Fruit fly (Drosophila melanogaster) whole organism, embryonic: ENCODE data around the gene dbe.

Experiments used
- Atf3 ChIP-seq: fragments of 200-800 bp; sonication (Bioruptor generic); optimal IDR thresholded peaks from 3 replicates; lab custom pipeline; 2016; ENCODE audit warnings: missing biosample characterization, missing genetic modification characterization
- B-H1 ChIP-seq: fragments of 200-800 bp; sonication (Bioruptor generic); IDR thresholded peaks from 3 replicates; pipeline ENCODE4 v1.3.6; 2022; ENCODE audit warnings: missing biosample characterization, missing genetic modification characterization
- CG10267 ChIP-seq: fragments of 200-800 bp; sonication (Bioruptor generic); optimal IDR thresholded peaks from 2 replicates; lab custom pipeline; 2018; ENCODE audit warnings: missing biosample characterization, mild to moderate bottlenecking, missing genetic modification characterization, moderate library complexity
- CG10321 ChIP-seq: fragments of 200-800 bp; sonication (Bioruptor generic); IDR thresholded peaks from 2 replicates; pipeline ENCODE4 v1.3.6; 2022; ENCODE audit warnings: missing biosample characterization, missing genetic modification characterization
- CG10959 ChIP-seq: fragments of 200-800 bp; sonication (Bioruptor generic); IDR thresholded peaks from 2 replicates; pipeline ENCODE4 v1.3.6; 2022; ENCODE audit warnings: missing biosample characterization, missing genetic modification characterization
- CG11504 ChIP-seq: fragments of 200-800 bp; sonication (Bioruptor generic); optimal IDR thresholded peaks from 3 replicates; lab custom pipeline; 2019; ENCODE audit warnings: missing biosample characterization, mild to moderate bottlenecking, missing genetic modification characterization, moderate library complexity
- CG12391 ChIP-seq: fragments of 200-800 bp; sonication (Bioruptor generic); optimal IDR thresholded peaks from 3 replicates; lab custom pipeline; 2018; ENCODE audit warnings: missing biosample characterization, mild to moderate bottlenecking, missing genetic modification characterization, moderate library complexity
- CG13424 ChIP-seq: fragments of 200-800 bp; sonication (Bioruptor generic); optimal IDR thresholded peaks from 2 replicates; lab custom pipeline; 2019; ENCODE audit warnings: missing biosample characterization, mild to moderate bottlenecking, missing genetic modification characterization, moderate library complexity
- CG13624 ChIP-seq: fragments of 200-800 bp; sonication (Bioruptor generic); optimal IDR thresholded peaks from 2 replicates; lab custom pipeline; 2016; ENCODE audit warnings: missing biosample characterization, missing genetic modification characterization
- CG14050 ChIP-seq: fragments of 200-800 bp; sonication (Bioruptor generic); IDR thresholded peaks from 3 replicates; pipeline ENCODE4 v1.3.6; 2022; ENCODE audit warnings: missing biosample characterization, missing genetic modification characterization
- CG14860 ChIP-seq: fragments of 200-800 bp; sonication (Bioruptor generic); IDR thresholded peaks from 3 replicates; pipeline ENCODE4 v1.3.6; 2022; ENCODE audit warnings: missing biosample characterization, missing genetic modification characterization; ENCODE audit not compliant: partially characterized antibody
- CG15073 ChIP-seq: fragments of 200-800 bp; sonication (Bioruptor generic); optimal IDR thresholded peaks from 2 replicates; lab custom pipeline; 2016; ENCODE audit warnings: missing biosample characterization, missing genetic modification characterization
- CG1529 ChIP-seq: fragments of 200-800 bp; sonication (Bioruptor generic); optimal IDR thresholded peaks from 3 replicates; lab custom pipeline; 2018; ENCODE audit warnings: missing biosample characterization, missing genetic modification characterization
- CG16815 ChIP-seq: fragments of 200-800 bp; sonication (Bioruptor generic); optimal IDR thresholded peaks from 3 replicates; lab custom pipeline; 2017; ENCODE audit warnings: missing biosample characterization, mild to moderate bottlenecking, missing genetic modification characterization
- CG17186 ChIP-seq: fragments of 200-800 bp; sonication (Bioruptor generic); optimal IDR thresholded peaks from 3 replicates; lab custom pipeline; 2017; ENCODE audit warnings: missing biosample characterization, missing genetic modification reagents, missing genetic modification characterization
- CG1832 ChIP-seq: fragments of 200-800 bp; sonication (Bioruptor generic); optimal IDR thresholded peaks from 2 replicates; lab custom pipeline; 2017; ENCODE audit warnings: missing biosample characterization, mild to moderate bottlenecking, missing genetic modification characterization, inconsistent platforms
- CG3065 ChIP-seq: fragments of 200-800 bp; sonication (Bioruptor generic); optimal IDR thresholded peaks from 2 replicates; lab custom pipeline; 2016; ENCODE audit warnings: missing biosample characterization, missing genetic modification characterization
- CG33557 ChIP-seq: fragments of 200-800 bp; sonication (Bioruptor generic); optimal IDR thresholded peaks from 2 replicates; lab custom pipeline; 2019; ENCODE audit warnings: missing biosample characterization, mild to moderate bottlenecking, missing genetic modification characterization, moderate library complexity
- CG34224 ChIP-seq: fragments of 200-800 bp; sonication (Bioruptor generic); IDR thresholded peaks from 3 replicates; pipeline ENCODE4 v1.3.6; 2022; ENCODE audit warnings: missing biosample characterization, missing genetic modification characterization; ENCODE audit not compliant: partially characterized antibody
- CG6689 ChIP-seq: fragments of 200-800 bp; sonication (Bioruptor generic); IDR thresholded peaks from 2 replicates; pipeline ENCODE4 v1.3.6; 2022; ENCODE audit warnings: missing biosample characterization, missing genetic modification characterization
- CG7839 ChIP-seq: fragments of 200-800 bp; sonication (Bioruptor generic); optimal IDR thresholded peaks from 3 replicates; lab custom pipeline; 2018; ENCODE audit warnings: missing biosample characterization, mild to moderate bottlenecking, missing genetic modification characterization, moderate library complexity
- CG9609 ChIP-seq: fragments of 200-800 bp; sonication (Bioruptor generic); optimal IDR thresholded peaks from 3 replicates; lab custom pipeline; 2016; ENCODE audit warnings: missing biosample characterization, missing genetic modification characterization
- CG9727 ChIP-seq: fragments of 200-800 bp; sonication (Bioruptor generic); optimal IDR thresholded peaks from 3 replicates; lab custom pipeline; 2017; ENCODE audit warnings: missing biosample characterization, mild to moderate bottlenecking, missing genetic modification characterization
- D19A ChIP-seq: fragments of 200-800 bp; optimal IDR thresholded peaks from 3 replicates; lab custom pipeline; 2019; ENCODE audit warnings: missing biosample characterization, mild to moderate bottlenecking, missing genetic modification characterization, moderate library complexity
- Dfd ChIP-seq, 2 experiments: fragments of >200 bp; optimal IDR thresholded peaks; 2 replicates each; lab custom pipeline; 2017; ENCODE audit warnings: missing biosample characterization in 2 of 2, missing genetic modification characterization in 2 of 2
- Dip2 ChIP-seq: fragments of 200-800 bp; sonication (Bioruptor generic); IDR thresholded peaks from 2 replicates; pipeline ENCODE4 v1.3.6; 2022; ENCODE audit warnings: missing biosample characterization, missing genetic modification characterization
- HLH4C ChIP-seq: fragments of 200-800 bp; sonication (Bioruptor generic); IDR thresholded peaks from 3 replicates; pipeline ENCODE4 v1.3.6; 2022; ENCODE audit warnings: missing biosample characterization, missing genetic modification characterization; ENCODE audit not compliant: partially characterized antibody
- Jarid2 ChIP-seq: fragments of 200-800 bp; sonication (Bioruptor generic); optimal IDR thresholded peaks from 3 replicates; lab custom pipeline; 2017; ENCODE audit warnings: mild to moderate bottlenecking, missing biosample characterization, missing genetic modification reagents, missing genetic modification characterization
- Lim3 ChIP-seq: fragments of 200-800 bp; sonication (Bioruptor generic); IDR thresholded peaks from 2 replicates; pipeline ENCODE4 v1.3.6; 2022; ENCODE audit warnings: missing biosample characterization, missing genetic modification characterization
- NK7.1 ChIP-seq: fragments of 200-800 bp; sonication (Bioruptor generic); optimal IDR thresholded peaks from 3 replicates; lab custom pipeline; 2016; ENCODE audit warnings: missing biosample characterization, missing genetic modification characterization
- Neu2 ChIP-seq: fragments of 200-800 bp; sonication (Bioruptor generic); optimal IDR thresholded peaks from 3 replicates; lab custom pipeline; 2016; ENCODE audit warnings: missing biosample characterization, missing genetic modification characterization, borderline replicate concordance
- Opbp ChIP-seq: fragments of 200-800 bp; sonication (Bioruptor generic); IDR thresholded peaks from 3 replicates; pipeline ENCODE4 v1.3.6; 2022; ENCODE audit warnings: missing biosample characterization, missing genetic modification characterization; ENCODE audit not compliant: partially characterized antibody
- ac ChIP-seq: fragments of 200-800 bp; sonication (Bioruptor generic); optimal IDR thresholded peaks from 3 replicates; lab custom pipeline; 2017; ENCODE audit warnings: missing biosample characterization, mild to moderate bottlenecking, missing genetic modification characterization
- bcd ChIP-seq: fragments of 200-800 bp; sonication (Bioruptor generic); optimal IDR thresholded peaks from 2 replicates; lab custom pipeline; 2017; ENCODE audit warnings: missing biosample characterization, mild to moderate bottlenecking, missing genetic modification characterization
- bowl ChIP-seq: fragments of 200-800 bp; sonication (Bioruptor generic); IDR thresholded peaks from 2 replicates; pipeline ENCODE4 v1.3.6; 2022; ENCODE audit warnings: missing biosample characterization, missing genetic modification characterization
- cg ChIP-seq: fragments of 200-800 bp; sonication (Bioruptor generic); optimal IDR thresholded peaks from 3 replicates; lab custom pipeline; 2019; ENCODE audit warnings: missing biosample characterization, mild to moderate bottlenecking, missing genetic modification characterization, moderate library complexity
- dimm ChIP-seq: fragments of 200-800 bp; sonication (Bioruptor generic); IDR thresholded peaks from 2 replicates; pipeline ENCODE4 v1.3.6; 2022; ENCODE audit warnings: missing biosample characterization, missing genetic modification characterization
- dm ChIP-seq: fragments of 200-800 bp; sonication (Bioruptor generic); optimal IDR thresholded peaks from 3 replicates; lab custom pipeline; 2016; ENCODE audit warnings: missing biosample characterization, missing genetic modification characterization
- eyg ChIP-seq: fragments of 200-800 bp; sonication (Bioruptor generic); optimal IDR thresholded peaks from 3 replicates; lab custom pipeline; 2016; ENCODE audit warnings: missing biosample characterization, missing genetic modification characterization
- hb ChIP-seq: fragments of 200-800 bp; sonication (Bioruptor generic); IDR thresholded peaks from 3 replicates; pipeline ENCODE4 v1.3.6; 2022; ENCODE audit warnings: missing biosample characterization, missing genetic modification characterization; ENCODE audit not compliant: partially characterized antibody
- jing ChIP-seq: fragments of 200-800 bp; sonication (Bioruptor generic); optimal IDR thresholded peaks from 2 replicates; lab custom pipeline; 2018; ENCODE audit warnings: missing biosample characterization, mild to moderate bottlenecking, missing genetic modification characterization
- lbe ChIP-seq: fragments of 200-800 bp; sonication (Bioruptor generic); optimal IDR thresholded peaks from 2 replicates; lab custom pipeline; 2016; ENCODE audit warnings: missing biosample characterization, mild to moderate bottlenecking, missing genetic modification characterization
- luna ChIP-seq: fragments of 200-800 bp; sonication (Bioruptor generic); optimal IDR thresholded peaks from 2 replicates; lab custom pipeline; 2016; ENCODE audit warnings: missing biosample characterization, missing genetic modification characterization
- nerfin-1 ChIP-seq: fragments of 200-800 bp; sonication (Bioruptor generic); optimal IDR thresholded peaks from 3 replicates; lab custom pipeline; 2019; ENCODE audit warnings: missing biosample characterization, mild to moderate bottlenecking, missing genetic modification characterization, moderate library complexity
- odd ChIP-seq: fragments of 200-800 bp; sonication (Bioruptor generic); optimal IDR thresholded peaks from 2 replicates; lab custom pipeline; 2017; ENCODE audit warnings: missing biosample characterization, mild to moderate bottlenecking, missing genetic modification characterization
- onecut ChIP-seq: fragments of 200-800 bp; sonication (Bioruptor generic); IDR thresholded peaks from 2 replicates; pipeline ENCODE4 v1.3.6; 2022; ENCODE audit warnings: missing biosample characterization, missing genetic modification characterization
- otp ChIP-seq: fragments of 200-800 bp; sonication (Bioruptor generic); IDR thresholded peaks from 3 replicates; pipeline ENCODE4, ENCODE4 v1.3.6; 2022; ENCODE audit warnings: missing biosample characterization, missing genetic modification characterization
- pita ChIP-seq: fragments of 200-800 bp; sonication (Bioruptor generic); optimal IDR thresholded peaks from 2 replicates; lab custom pipeline; 2017; ENCODE audit warnings: missing biosample characterization, mild to moderate bottlenecking, missing genetic modification characterization
- pnt ChIP-seq: fragments of 200-800 bp; sonication (Bioruptor generic); optimal IDR thresholded peaks from 3 replicates; lab custom pipeline; 2016; ENCODE audit warnings: missing biosample characterization, missing genetic modification characterization
- sima ChIP-seq: fragments of 200-800 bp; sonication (Bioruptor generic); optimal IDR thresholded peaks from 2 replicates; lab custom pipeline; 2016; ENCODE audit warnings: missing biosample characterization, missing genetic modification characterization
- slp2 ChIP-seq: fragments of 200-800 bp; sonication (Bioruptor generic); optimal IDR thresholded peaks from 2 replicates; lab custom pipeline; 2016; ENCODE audit warnings: missing biosample characterization, missing genetic modification characterization
- usp ChIP-seq: fragments of >200 bp; optimal IDR thresholded peaks from 2 replicates; lab custom pipeline; 2017; ENCODE audit warnings: missing biosample characterization, missing genetic modification characterization

The dbe gene

dm6 chr2L:889799-890198 is 20.1 kb upstream of the dbe start (continued):
- no peak for TF ChIP-seq Opbp (GFP tag; lab: Robert Waterston, UW)
- TF ChIP-seq eyg (GFP tag; lab: Kevin White, UChicago) = no peak
- TF ChIP-seq CG12391 (tag; lab: Kevin White, UChicago) = peak; percentile 41
- TF ChIP-seq CG7839 (tag; lab: Kevin White, UChicago) = peak; percentile 16
- TF ChIP-seq CG1529 (GFP tag; lab: Kevin White, UChicago) = peak; percentile 21
- no peak for TF ChIP-seq ac (GFP tag; lab: Kevin White, UChicago)
- TF ChIP-seq onecut (GFP tag; lab: Robert Waterston, UW) = no peak
- TF ChIP-seq Dip2 = no peak
- peak; percentile 9 for TF ChIP-seq CG13424 (tag; lab: Kevin White, UChicago)
- TF ChIP-seq CG14860 = no peak
- no peak for TF ChIP-seq CG10959
- no peak for TF ChIP-seq NK7.1
- TF ChIP-seq bowl (GFP tag; lab: Robert Waterston, UW) = no peak
- TF ChIP-seq CG17186 (GFP tag; lab: Kevin White, UChicago) = no peak
- no peak for TF ChIP-seq Jarid2 (GFP tag; lab: Kevin White, UChicago)
- no peak for TF ChIP-seq jing (GFP tag; lab: Kevin White, UChicago)
- TF ChIP-seq pita (GFP tag; lab: Kevin White, UChicago) = no peak
- TF ChIP-seq luna (GFP tag; lab: Kevin White, UChicago) = no peak
- no peak for TF ChIP-seq CG34224 (GFP tag; lab: Robert Waterston, UW)
- TF ChIP-seq dm (GFP tag; lab: Kevin White, UChicago) = no peak
- TF ChIP-seq odd (GFP tag; lab: Kevin White, UChicago) = no peak
- no peak for TF ChIP-seq slp2 (GFP tag; lab: Kevin White, UChicago)
- TF ChIP-seq sima (GFP tag; lab: Kevin White, UChicago) = no peak
- no peak for TF ChIP-seq nerfin-1 (tag; lab: Kevin White, UChicago)
- TF ChIP-seq B-H1 (GFP tag; lab: Robert Waterston, UW) = no peak; the same call in 2 of the 3 replicates
- no peak for TF ChIP-seq dimm (GFP tag; lab: Robert Waterston, UW)
- peak; percentile 3 for TF ChIP-seq CG11504 (tag; lab: Kevin White, UChicago)
- no peak for TF ChIP-seq HLH4C (GFP tag; lab: Robert Waterston, UW)
- TF ChIP-seq CG10267 (tag; lab: Kevin White, UChicago) = no peak
- TF ChIP-seq lbe = no peak
- no peak for TF ChIP-seq CG33557 (GFP tag; lab: Kevin White, UChicago)
- no peak for TF ChIP-seq CG13624 (GFP tag; lab: Kevin White, UChicago)
- no peak for TF ChIP-seq Neu2
- no peak for TF ChIP-seq hb
- TF ChIP-seq cg = no peak
- no peak for TF ChIP-seq usp (GFP tag; lab: Kevin White, UChicago)
- TF ChIP-seq CG9727 = no peak
- peak; percentile 5 for TF ChIP-seq Atf3 (GFP tag; lab: Kevin White, UChicago)
- no peak for TF ChIP-seq CG3065
- TF ChIP-seq bcd (GFP tag; lab: Kevin White, UChicago) = peak; percentile 2
- TF ChIP-seq CG16815 (GFP tag; lab: Kevin White, UChicago) = no peak
- peak; percentile 36 for TF ChIP-seq CG9609 (GFP tag; lab: Kevin White, UChicago)
- TF ChIP-seq pnt = no peak
- TF ChIP-seq CG14050 (GFP tag; lab: Robert Waterston, UW) = no peak
- no peak for TF ChIP-seq CG15073 (GFP tag; lab: Kevin White, UChicago)
- TF ChIP-seq Lim3 = no peak
- TF ChIP-seq CG1832 (GFP tag; lab: Kevin White, UChicago) = no peak
- TF ChIP-seq CG6689 (GFP tag; lab: Robert Waterston, UW) = peak; percentile 54
- no peak for TF ChIP-seq Dfd (GFP tag; optimal IDR thresholded peaks at IDR 0.05; lab: Kevin White, UChicago)
- TF ChIP-seq CG10321 = no peak
- peak; percentile 50; the same call in 1 of the 3 replicates for TF ChIP-seq otp (GFP tag; lab: Robert Waterston, UW)
- no peak for TF ChIP-seq D19A (tag; lab: Kevin White, UChicago)
